Fruit fly (Drosophila melanogaster) whole organism, embryonic: ENCODE results near the gene cd.
A peak's percentile ranks its signal among the peaks of the same experiment; 100 is the strongest.

Experiments
- Abd-B ChIP-seq: fragments of 200-800 bp; sonication (Bioruptor generic); optimal IDR thresholded peaks from 2 replicates; lab custom pipeline; 2018; ENCODE audit warnings: missing biosample characterization, mild to moderate bottlenecking, missing genetic modification characterization, moderate library complexity
- CG10431 ChIP-seq: fragments of 200-800 bp; sonication (Bioruptor generic); optimal IDR thresholded peaks from 3 replicates; lab custom pipeline; 2018; ENCODE audit warnings: missing biosample characterization, mild to moderate bottlenecking, missing genetic modification characterization
- CG10654 ChIP-seq: fragments of 200-800 bp; sonication (Bioruptor generic); optimal IDR thresholded peaks from 2 replicates; lab custom pipeline; 2016; ENCODE audit warnings: missing biosample characterization, missing genetic modification characterization
- CG11085 ChIP-seq: fragments of 200-800 bp; sonication (Bioruptor generic); IDR thresholded peaks from 2 replicates; pipeline ENCODE4 v1.3.6; 2022; ENCODE audit warnings: missing biosample characterization, missing genetic modification characterization
- CG11247 ChIP-seq: fragments of 200-800 bp; sonication (Bioruptor generic); IDR thresholded peaks from 2 replicates; pipeline ENCODE4 v1.3.6; 2022; ENCODE audit warnings: missing biosample characterization, missing genetic modification characterization
- CG11560 ChIP-seq: fragments of 200-800 bp; sonication (Bioruptor generic); IDR thresholded peaks from 3 replicates; pipeline ENCODE4 v1.3.6; 2022; ENCODE audit warnings: missing biosample characterization, missing genetic modification characterization
- CG13287 ChIP-seq: fragments of 200-800 bp; sonication (Bioruptor generic); IDR thresholded peaks from 2 replicates; pipeline ENCODE4 v1.3.6; 2022; ENCODE audit warnings: missing biosample characterization, missing genetic modification characterization; ENCODE audit not compliant: partially characterized antibody
- CG13424 ChIP-seq: fragments of 200-800 bp; sonication (Bioruptor generic); optimal IDR thresholded peaks from 2 replicates; lab custom pipeline; 2019; ENCODE audit warnings: missing biosample characterization, mild to moderate bottlenecking, missing genetic modification characterization, moderate library complexity
- CG13624 ChIP-seq: fragments of 200-800 bp; sonication (Bioruptor generic); optimal IDR thresholded peaks from 2 replicates; lab custom pipeline; 2016; ENCODE audit warnings: missing biosample characterization, missing genetic modification characterization
- CG14050 ChIP-seq: fragments of 200-800 bp; sonication (Bioruptor generic); IDR thresholded peaks from 3 replicates; pipeline ENCODE4 v1.3.6; 2022; ENCODE audit warnings: missing biosample characterization, missing genetic modification characterization
- CG18262 ChIP-seq: fragments of 200-800 bp; optimal IDR thresholded peaks from 3 replicates; lab custom pipeline; 2019; ENCODE audit warnings: missing biosample characterization, mild to moderate bottlenecking, missing genetic modification characterization, moderate library complexity
- CG2889 ChIP-seq: fragments of 200-800 bp; sonication (Bioruptor generic); IDR thresholded peaks from 3 replicates; pipeline ENCODE4 v1.3.6; 2022; ENCODE audit warnings: missing biosample characterization, missing genetic modification characterization
- CG3281 ChIP-seq: fragments of 200-800 bp; sonication (Bioruptor generic); optimal IDR thresholded peaks from 3 replicates; lab custom pipeline; 2017; ENCODE audit warnings: missing biosample characterization, mild to moderate bottlenecking, missing genetic modification characterization
- CG33213 ChIP-seq: fragments of 200-800 bp; sonication (Bioruptor generic); optimal IDR thresholded peaks from 3 replicates; lab custom pipeline; 2016; ENCODE audit warnings: missing biosample characterization, missing genetic modification characterization
- CG4328 ChIP-seq: fragments of 200-800 bp; sonication (Bioruptor generic); optimal IDR thresholded peaks from 3 replicates; lab custom pipeline; 2017; ENCODE audit warnings: missing biosample characterization, missing genetic modification reagents, missing genetic modification characterization
- CG6254 ChIP-seq: fragments of 200-800 bp; sonication (Bioruptor generic); optimal IDR thresholded peaks from 3 replicates; lab custom pipeline; 2017; ENCODE audit warnings: mild to moderate bottlenecking, missing biosample characterization, missing genetic modification reagents, missing genetic modification characterization
- CG6689 ChIP-seq: fragments of 200-800 bp; sonication (Bioruptor generic); IDR thresholded peaks from 2 replicates; pipeline ENCODE4 v1.3.6; 2022; ENCODE audit warnings: missing biosample characterization, missing genetic modification characterization
- CG6854 ChIP-seq: fragments of 200-800 bp; sonication (Bioruptor generic); optimal IDR thresholded peaks from 3 replicates; lab custom pipeline; 2017; ENCODE audit warnings: missing biosample characterization, mild to moderate bottlenecking, missing genetic modification characterization
- CG8359 ChIP-seq: fragments of 200-800 bp; sonication (Bioruptor generic); optimal IDR thresholded peaks from 2 replicates; lab custom pipeline; 2017; ENCODE audit warnings: missing biosample characterization, mild to moderate bottlenecking, missing genetic modification characterization, borderline replicate concordance
- CkIIα-i1 ChIP-seq: fragments of 200-800 bp; sonication (Bioruptor generic); IDR thresholded peaks from 2 replicates; pipeline ENCODE4 v1.3.6; 2022; ENCODE audit warnings: missing biosample characterization, missing genetic modification characterization
- Doc2 ChIP-seq: fragments of 200-800 bp; sonication (Bioruptor generic); IDR thresholded peaks from 2 replicates; pipeline ENCODE4 v1.3.6; 2022; ENCODE audit warnings: missing biosample characterization, missing genetic modification characterization
- Fer1 ChIP-seq: fragments of 200-800 bp; sonication (Bioruptor generic); optimal IDR thresholded peaks from 2 replicates; lab custom pipeline; 2017; ENCODE audit warnings: missing biosample characterization, mild to moderate bottlenecking, missing genetic modification characterization
- Hand ChIP-seq: fragments of 200-800 bp; sonication (Bioruptor generic); optimal IDR thresholded peaks from 2 replicates; lab custom pipeline; 2017; ENCODE audit warnings: mild to moderate bottlenecking, missing biosample characterization, missing genetic modification reagents, missing genetic modification characterization
- Lhr ChIP-seq: fragments of 200-800 bp; sonication (Bioruptor generic); optimal IDR thresholded peaks from 3 replicates; lab custom pipeline; 2017; ENCODE audit warnings: mild to moderate bottlenecking, missing biosample characterization, missing genetic modification reagents, missing genetic modification characterization
- Pdp1 ChIP-seq, 2 experiments: fragments of 200-800 bp; sonication (Bioruptor generic); optimal IDR thresholded peaks; 3 replicates each; lab custom pipeline; 2016; ENCODE audit warnings: missing biosample characterization in 2 of 2, missing genetic modification characterization in 2 of 2, mild to moderate bottlenecking in 1 of 2, moderate library complexity in 1 of 2
- Trl ChIP-seq, 3 experiments: fragments of >200 bp in 2 of 3; fragments of 200-800 bp in 1 of 3; sonication (Bioruptor generic) in 1 of 3; optimal IDR thresholded peaks; 2 replicates in 1 of 3; 3 replicates in 2 of 3; lab custom pipeline; 2016 to 2017; ENCODE audit warnings: missing biosample characterization in 1 of 3, missing genetic modification characterization in 1 of 3
- Vsx1 ChIP-seq: fragments of 200-800 bp; sonication (Bioruptor generic); optimal IDR thresholded peaks from 2 replicates; lab custom pipeline; 2017; ENCODE audit warnings: missing biosample characterization, mild to moderate bottlenecking, missing genetic modification characterization, missing genetic modification reagents
- ac ChIP-seq: fragments of 200-800 bp; sonication (Bioruptor generic); optimal IDR thresholded peaks from 3 replicates; lab custom pipeline; 2017; ENCODE audit warnings: missing biosample characterization, mild to moderate bottlenecking, missing genetic modification characterization
- bcd ChIP-seq: fragments of 200-800 bp; sonication (Bioruptor generic); optimal IDR thresholded peaks from 2 replicates; lab custom pipeline; 2017; ENCODE audit warnings: missing biosample characterization, mild to moderate bottlenecking, missing genetic modification characterization
- crp ChIP-seq, 2 experiments: fragments of 200-800 bp; sonication (Bioruptor generic); optimal IDR thresholded peaks; 2 replicates in 1 of 2; 3 replicates in 1 of 2; lab custom pipeline; 2017; ENCODE audit warnings: missing biosample characterization in 2 of 2, missing genetic modification characterization in 2 of 2, mild to moderate bottlenecking in 1 of 2, moderate library complexity in 1 of 2
- dati ChIP-seq: fragments of 200-800 bp; sonication (Bioruptor generic); IDR thresholded peaks from 2 replicates; pipeline ENCODE4 v1.3.6; 2022; ENCODE audit warnings: missing biosample characterization, missing genetic modification characterization
- dysf ChIP-seq: fragments of 200-800 bp; sonication (Bioruptor generic); IDR thresholded peaks from 3 replicates; pipeline ENCODE4 v1.3.6; 2022; ENCODE audit warnings: missing biosample characterization, missing genetic modification characterization
- ems ChIP-seq: fragments of 200-800 bp; sonication (Bioruptor generic); optimal IDR thresholded peaks from 3 replicates; lab custom pipeline; 2016; ENCODE audit warnings: missing biosample characterization, missing genetic modification characterization
- eve ChIP-seq, 2 experiments: fragments of >200 bp; optimal IDR thresholded peaks; 2 replicates each; lab custom pipeline; 2017; ENCODE audit warnings: missing biosample characterization in 2 of 2, missing genetic modification characterization in 2 of 2
- gce ChIP-seq: fragments of 200-800 bp; sonication (Bioruptor generic); IDR thresholded peaks from 3 replicates; pipeline ENCODE4 v1.3.6; 2022; ENCODE audit warnings: missing biosample characterization, missing genetic modification characterization
- h ChIP-seq: fragments of >200 bp; optimal IDR thresholded peaks from 2 replicates; lab custom pipeline; 2017
- jing ChIP-seq: fragments of 200-800 bp; sonication (Bioruptor generic); optimal IDR thresholded peaks from 2 replicates; lab custom pipeline; 2018; ENCODE audit warnings: missing biosample characterization, mild to moderate bottlenecking, missing genetic modification characterization
- klu ChIP-seq: fragments of 200-800 bp; sonication (Bioruptor generic); IDR thresholded peaks from 2 replicates; pipeline ENCODE4 v1.3.6; 2022; ENCODE audit warnings: missing biosample characterization, missing genetic modification characterization
- lilli ChIP-seq: fragments of 200-800 bp; sonication (Bioruptor generic); optimal IDR thresholded peaks from 3 replicates; lab custom pipeline; 2016; ENCODE audit warnings: missing biosample characterization, missing genetic modification characterization
- rib ChIP-seq: fragments of 200-800 bp; sonication (Bioruptor generic); IDR thresholded peaks from 2 replicates; pipeline ENCODE4 v1.3.6; 2022; ENCODE audit warnings: missing biosample characterization, missing genetic modification characterization
- ro ChIP-seq: fragments of 200-800 bp; sonication (Bioruptor generic); IDR thresholded peaks from 2 replicates; pipeline ENCODE4 v1.3.6; 2022; ENCODE audit warnings: missing biosample characterization, missing genetic modification characterization
- sug ChIP-seq: fragments of 200-800 bp; optimal IDR thresholded peaks from 2 replicates; lab custom pipeline; 2019; ENCODE audit warnings: missing biosample characterization, mild to moderate bottlenecking, missing genetic modification characterization, moderate library complexity
- tna ChIP-seq: fragments of 200-800 bp; sonication (Bioruptor generic); IDR thresholded peaks from 2 replicates; pipeline ENCODE4 v1.3.6; 2022; ENCODE audit warnings: missing biosample characterization, missing genetic modification characterization; ENCODE audit not compliant: partially characterized antibody
- unc-4 ChIP-seq: fragments of 200-800 bp; sonication (Bioruptor generic); IDR thresholded peaks from 2 replicates; pipeline ENCODE4 v1.3.6; 2022; ENCODE audit warnings: missing biosample characterization, missing genetic modification characterization; ENCODE audit not compliant: partially characterized antibody
- z ChIP-seq: fragments of 200-800 bp; sonication (Bioruptor generic); IDR thresholded peaks from 3 replicates; pipeline ENCODE4 v1.3.6; 2022; ENCODE audit warnings: missing biosample characterization, missing genetic modification characterization

Gene cd

dm6 chr3R:22666449-22667283 is 28.1 kb upstream of the cd start (continued):
- TF ChIP-seq lilli: no peak
- TF ChIP-seq CG8359 (GFP tag; lab: Kevin White, UChicago): no peak

- peak; percentile 36 to 56 for TF ChIP-seq Trl (optimal IDR thresholded peaks at IDR 0.05; lab: Kevin White, UChicago)
- peak; percentile 15 for TF ChIP-seq Trl (GFP tag; optimal IDR thresholded peaks at IDR 0.05; lab: Kevin White, UChicago)
- peak; percentile 93 for TF ChIP-seq Abd-B
- TF ChIP-seq z (GFP tag; lab: Robert Waterston, UW): no peak; the same call in 2 of the 3 replicates
- TF ChIP-seq CG13624 (GFP tag; lab: Kevin White, UChicago): peak; percentile 55
- peak; percentile 60 for TF ChIP-seq CG3281 (GFP tag; lab: Kevin White, UChicago)
- TF ChIP-seq CkIIα-i1 (GFP tag; lab: Robert Waterston, UW): no peak
- TF ChIP-seq jing (GFP tag; lab: Kevin White, UChicago): peak; percentile 75
- TF ChIP-seq crp (GFP tag; optimal IDR thresholded peaks at IDR 0.05; lab: Kevin White, UChicago): peak in 1 of 2 experiments; percentile 39
- no peak for TF ChIP-seq unc-4 (GFP tag; lab: Robert Waterston, UW)
- no peak for TF ChIP-seq h (lab: Kevin White, UChicago)
- TF ChIP-seq CG6254 (GFP tag; lab: Kevin White, UChicago): peak; percentile 80
- peak; percentile 83 for TF ChIP-seq CG10654 (GFP tag; lab: Kevin White, UChicago)
- no peak for TF ChIP-seq CG10431
- peak; percentile 44; the same call in 1 of the 2 replicates for TF ChIP-seq dati
- no peak for TF ChIP-seq Hand (GFP tag; lab: Kevin White, UChicago)
- TF ChIP-seq Lhr (GFP tag; lab: Kevin White, UChicago): peak; percentile 52
- no peak for TF ChIP-seq rib (GFP tag; lab: Robert Waterston, UW)
- peak; percentile 74 for TF ChIP-seq dysf (GFP tag; lab: Robert Waterston, UW)
- TF ChIP-seq ac (GFP tag; lab: Kevin White, UChicago): no peak
- TF ChIP-seq CG11247 (GFP tag; lab: Robert Waterston, UW): 0 out of 2 replicates have a peak, but pooled peaks have one; percentile 30
- peak; percentile 60 for TF ChIP-seq ems
- peak; percentile 90 for TF ChIP-seq CG6689 (GFP tag; lab: Robert Waterston, UW)
- peak; percentile 41; the same call in 1 of the 2 replicates for TF ChIP-seq ro (GFP tag; lab: Robert Waterston, UW)
- no peak for TF ChIP-seq tna (GFP tag; lab: Robert Waterston, UW)
- TF ChIP-seq CG33213 (GFP tag; lab: Kevin White, UChicago): no peak
- peak; percentile 38; the same call in 1 of the 2 replicates for TF ChIP-seq klu (GFP tag; lab: Robert Waterston, UW)
- TF ChIP-seq Vsx1 (GFP tag; lab: Kevin White, UChicago): peak; percentile 40
- no peak for TF ChIP-seq CG13287 (GFP tag; lab: Robert Waterston, UW)
- peak; percentile 62 to 69 for TF ChIP-seq Pdp1 (GFP tag; optimal IDR thresholded peaks at IDR 0.05; lab: Kevin White, UChicago)
- peak; percentile 33 for TF ChIP-seq CG6854 (GFP tag; lab: Kevin White, UChicago)
- peak; percentile 87 for TF ChIP-seq bcd (GFP tag; lab: Kevin White, UChicago)
- TF ChIP-seq CG14050 (GFP tag; lab: Robert Waterston, UW): peak; percentile 69
- no peak for TF ChIP-seq gce (GFP tag; lab: Robert Waterston, UW)
- no peak for TF ChIP-seq CG11085 (GFP tag; lab: Robert Waterston, UW)
- peak; percentile 40; the same call in 1 of the 3 replicates for TF ChIP-seq CG2889 (GFP tag; lab: Robert Waterston, UW)
- peak; percentile 35 for TF ChIP-seq sug (tag; lab: Kevin White, UChicago)
- TF ChIP-seq eve (GFP tag; optimal IDR thresholded peaks at IDR 0.05; lab: Kevin White, UChicago): peak in 1 of 2 experiments; percentile 92
- no peak for TF ChIP-seq CG11560 (tag; lab: Robert Waterston, UW)
- TF ChIP-seq Fer1 (GFP tag; lab: Kevin White, UChicago): peak; percentile 66
- TF ChIP-seq CG4328 (GFP tag; lab: Kevin White, UChicago): peak; percentile 48
- peak; percentile 90 for TF ChIP-seq CG18262 (tag; lab: Kevin White, UChicago)
- peak; percentile 66 for TF ChIP-seq CG8359 (GFP tag; lab: Kevin White, UChicago)
- TF ChIP-seq Doc2 (GFP tag; lab: Robert Waterston, UW): no peak
- peak; percentile 80 for TF ChIP-seq CG13424 (tag; lab: Kevin White, UChicago)
Observed at dm6 chr3R:22667284-22667958, 27.3 kb upstream of the cd start.
